Worm (Caenorhabditis elegans): ENCODE measurements around the gene acl-1.

acl-1 gene

ce11 chrX:15849397-15849935 is at the start of gene acl-1:
TSS of gene acl-1 (plus strand) at chrX:15849885.
- TF ChIP-seq F57C9.4 (tag; optimal IDR thresholded peaks at IDR 0.05): peak; percentile 20
- no peak for TF ChIP-seq snpc-4 (GFP tag; optimal IDR thresholded peaks at IDR 0.05)
- TF ChIP-seq snpc-4 (tag; optimal IDR thresholded peaks at IDR 0.05): peak in 2 of 4 experiments; percentile 30 to 55
- no peak for TF ChIP-seq ccch-3 (GFP tag; optimal IDR thresholded peaks at IDR 0.05)
- TF ChIP-seq ztf-3 (GFP tag; optimal IDR thresholded peaks at IDR 0.05): no peak
- no peak for TF ChIP-seq hrde-1 (tag; optimal IDR thresholded peaks at IDR 0.05; ENCODE audit: borderline replicate concordance)
- no peak for TF ChIP-seq snpc-1.3 (tag; optimal IDR thresholded peaks at IDR 0.05; ENCODE audit: insufficient read depth)
- TF ChIP-seq hmg-1.2 (GFP tag; IDR thresholded peaks at IDR 0.05): peak; percentile 45
- TF ChIP-seq rec-8 (tag; optimal IDR thresholded peaks at IDR 0.05): no peak
- peak; percentile 21 for TF ChIP-seq madf-10 (tag; optimal IDR thresholded peaks at IDR 0.05)
- no peak for TF ChIP-seq Y56A3A.18 (GFP tag; IDR thresholded peaks at IDR 0.05)
- TF ChIP-seq B0336.3 (GFP tag; IDR thresholded peaks at IDR 0.05): 0 out of 2 replicates have a peak, but pooled peaks have one; percentile 29
- TF ChIP-seq lin-35 (GFP tag; optimal IDR thresholded peaks at IDR 0.05): peak in 1 of 3 experiments; percentile 39
- no peak for TF ChIP-seq dpff-1 (tag; optimal IDR thresholded peaks at IDR 0.05)
- TF ChIP-seq cebp-1 (GFP tag; IDR thresholded peaks at IDR 0.05): no peak
- peak; percentile 55 for TF ChIP-seq cebp-1 (tag; optimal IDR thresholded peaks at IDR 0.05)
- TF ChIP-seq K12H6.12 (tag; optimal IDR thresholded peaks at IDR 0.05): peak; percentile 82
- peak; percentile 26 for TF ChIP-seq snpc-1.1 (tag; optimal IDR thresholded peaks at IDR 0.05; ENCODE audit: insufficient read depth)
- peak; percentile 52 for TF ChIP-seq attf-5 (GFP tag; optimal IDR thresholded peaks at IDR 0.05)
- peak; percentile 29; the same call in 1 of the 2 replicates for TF ChIP-seq rcor-1 (GFP tag; IDR thresholded peaks at IDR 0.05)
- TF ChIP-seq attf-3 (GFP tag; conservative IDR thresholded peaks at IDR 0.05): peak; percentile 97
- TF ChIP-seq let-607 (tag; optimal IDR thresholded peaks at IDR 0.05): peak in 1 of 2 experiments; percentile 76
- no peak for TF ChIP-seq Y53G8AR.9 (GFP tag; conservative IDR thresholded peaks at IDR 0.05)
- peak; percentile 21 for TF ChIP-seq gei-17 (GFP tag; optimal IDR thresholded peaks at IDR 0.05)
- peak; percentile 8 for TF ChIP-seq tbp1 (GFP tag; optimal IDR thresholded peaks at IDR 0.05)
- TF ChIP-seq mcd-1 (GFP tag; IDR thresholded peaks at IDR 0.05): peak; percentile 42; the same call in 1 of the 2 replicates
- TF ChIP-seq somi-1 (GFP tag; optimal IDR thresholded peaks at IDR 0.05): peak; percentile 37
- TF ChIP-seq lin-40 (tag; optimal IDR thresholded peaks at IDR 0.05): peak; percentile 80
- peak; percentile 15; the same call in 1 of the 2 replicates for TF ChIP-seq dox-1 (GFP tag; IDR thresholded peaks at IDR 0.05)
- no peak for TF ChIP-seq F57A8.1 (GFP tag; optimal IDR thresholded peaks at IDR 0.05)
- peak; percentile 45 for TF ChIP-seq ceh-27 (GFP tag; optimal IDR thresholded peaks at IDR 0.05)
- no peak for TF ChIP-seq B0261.1 (tag; optimal IDR thresholded peaks at IDR 0.05)
- TF ChIP-seq K11D2.4 (GFP tag; IDR thresholded peaks at IDR 0.05): 0 out of 2 replicates have a peak, but pooled peaks have one; percentile 51
- no peak for TF ChIP-seq D2030.7 (GFP tag; IDR thresholded peaks at IDR 0.05)

ce11 chrX:15801827-15802226 is 47.9 kb upstream of the acl-1 start:
- TF ChIP-seq zfh-2 (GFP tag; conservative IDR thresholded peaks at IDR 0.05) (peak; percentile 64; the same call in 1 of the 2 replicates), ccch-3 (GFP tag; optimal IDR thresholded peaks at IDR 0.05) (no peak), snpc-4 (GFP tag; optimal IDR thresholded peaks at IDR 0.05) (no peak), snpc-4 (tag; optimal IDR thresholded peaks at IDR 0.05) (peak in 2 of 4 experiments; percentile 20 to 41), atf-7 (tag; optimal IDR thresholded peaks at IDR 0.05) (no peak), lin-40 (tag; optimal IDR thresholded peaks at IDR 0.05) (no peak), ceh-79 (tag; optimal IDR thresholded peaks at IDR 0.05) (no peak)

All from whole organism, young adult.